Fruit fly (Drosophila melanogaster) whole organism, prepupa: Measurements from ENCODE around the gene GluRIIB.

ENCODE experiments used
- CG32006 ChIP-seq: fragments of 200-800 bp; sonication (Bioruptor generic); optimal IDR thresholded peaks from 3 replicates; lab custom pipeline; 2017; ENCODE audit warnings: missing biosample characterization, mild to moderate bottlenecking, missing genetic modification characterization
- Ets96B ChIP-seq: fragments of 200-800 bp; optimal IDR thresholded peaks from 2 replicates; lab custom pipeline; 2019; ENCODE audit warnings: missing biosample characterization, mild to moderate bottlenecking, missing genetic modification characterization, moderate library complexity

DNA sequence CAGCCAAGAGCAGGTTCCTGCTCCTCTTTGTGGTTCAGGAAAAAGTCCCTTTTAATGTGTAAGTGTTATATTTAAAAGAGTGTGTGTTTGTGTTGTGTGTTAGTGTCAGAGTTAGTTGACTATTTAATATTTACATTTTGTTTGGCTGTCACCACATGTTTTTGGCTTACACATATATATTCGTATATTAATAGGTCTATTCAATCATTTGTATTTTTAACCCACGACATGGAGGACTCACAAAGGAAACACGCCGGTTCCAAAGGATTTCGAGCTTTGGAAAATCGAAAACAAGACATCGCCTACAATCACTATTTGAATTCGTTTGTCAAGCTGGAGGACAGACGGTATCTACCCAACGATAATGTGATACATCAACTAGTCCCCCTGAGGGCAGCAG is 5.4 kb upstream of the GluRIIB start, which contains the start of the genes CG14013 and CG14017:
- TF ChIP-seq CG32006 (GFP tag; lab: Kevin White, UChicago) (no peak), Ets96B (tag; lab: Kevin White, UChicago) (no peak)
